Worm (Caenorhabditis elegans): Measurements from ENCODE around the gene ptp-8.
"Not testable (repeated sequence)": the region's sequence is repeated elsewhere in the genome, so short reads cannot be mapped to it uniquely, and the experiment has no call there.

Gene ptp-8

ce11 chrIV:7344020-7344419 lies 37.8 kb upstream of the ptp-8 start:
- TF ChIP-seq lin-13 (tag; optimal IDR thresholded peaks at IDR 0.05) (no peak), snpc-4 (tag; optimal IDR thresholded peaks at IDR 0.05) (no peak), flh-1 (GFP tag; optimal IDR thresholded peaks at IDR 0.05) (no peak), ceh-39 (tag; optimal IDR thresholded peaks at IDR 0.05) (no peak), cnd-1 (tag; optimal IDR thresholded peaks at IDR 0.05) (no peak), ceh-83 (GFP tag; optimal IDR thresholded peaks at IDR 0.05) (no peak), sem-2 (GFP tag; optimal IDR thresholded peaks at IDR 0.05) (no peak), mls-2 (tag; optimal IDR thresholded peaks at IDR 0.05) (no peak), M03D4.4 (tag; optimal IDR thresholded peaks at IDR 0.05) (no peak), mab-5 (tag; optimal IDR thresholded peaks at IDR 0.05) (no peak), lsy-2 (tag; optimal IDR thresholded peaks at IDR 0.05) (no peak), ham-2 (GFP tag; optimal IDR thresholded peaks at IDR 0.05) (no peak)

ce11 chrIV:7346751-7347150 lies 35.1 kb upstream of the ptp-8 start, which contains the start of gene daf-42:
Gene daf-42 (minus strand): TSS chrIV:7346851.
- no peak for TF ChIP-seq M03D4.4 (tag; optimal IDR thresholded peaks at IDR 0.05)
- TF ChIP-seq sptf-1 (tag; optimal IDR thresholded peaks at IDR 0.05) = no peak
- no peak for TF ChIP-seq nhr-237 (tag; optimal IDR thresholded peaks at IDR 0.05)
- no peak for TF ChIP-seq ceh-39 (tag; optimal IDR thresholded peaks at IDR 0.05)
- TF ChIP-seq nhr-76 (tag; optimal IDR thresholded peaks at IDR 0.05) = no peak
- no peak for TF ChIP-seq cnd-1 (tag; optimal IDR thresholded peaks at IDR 0.05)
- no peak for TF ChIP-seq mls-2 (tag; optimal IDR thresholded peaks at IDR 0.05)

ce11 chrIV:7365011-7365410 lies 16.8 kb upstream of the ptp-8 start, which contains the start of gene Y40C5A.4:
Gene Y40C5A.4 (minus strand): TSS chrIV:7365111.
- not testable (repeated sequence) for TF ChIP-seq M03D4.4, nhr-28, pha-4 (tag; optimal IDR thresholded peaks at IDR 0.05)

- not testable (repeated sequence) for TF ChIP-seq hlh-1, mep-1, M03D4.4 (tag; optimal IDR thresholded peaks at IDR 0.05)
These were observed 7.0 kb upstream of the ptp-8 start, which contains the start of gene T12B3.3 for ce11 chrIV:7374847-7375246. Gene T12B3.3 (plus strand): TSS chrIV:7375147.

- TF ChIP-seq zip-8 (tag; optimal IDR thresholded peaks at IDR 0.05) (no peak), nhr-76 (tag; optimal IDR thresholded peaks at IDR 0.05) (no peak), cnd-1 (tag; optimal IDR thresholded peaks at IDR 0.05) (no peak), lin-32 (GFP tag; optimal IDR thresholded peaks at IDR 0.05) (no peak), ceh-39 (tag; optimal IDR thresholded peaks at IDR 0.05) (no peak)
These were observed 5.3 kb upstream of the ptp-8 start, which contains the start of gene T12B3.2 for ce11 chrIV:7376511-7376910. Gene T12B3.2 (plus strand): TSS chrIV:7376811.

- TF ChIP-seq zip-8 (tag; optimal IDR thresholded peaks at IDR 0.05) (no peak), nhr-237 (tag; optimal IDR thresholded peaks at IDR 0.05) (peak; percentile 41), mls-2 (tag; optimal IDR thresholded peaks at IDR 0.05) (peak; percentile 76), pha-4 (tag; optimal IDR thresholded peaks at IDR 0.05) (peak; percentile 53), nhr-28 (tag; optimal IDR thresholded peaks at IDR 0.05) (no peak), lin-13 (tag; optimal IDR thresholded peaks at IDR 0.05) (peak; percentile 21), M03D4.4 (tag; optimal IDR thresholded peaks at IDR 0.05) (no peak), sptf-1 (tag; optimal IDR thresholded peaks at IDR 0.05) (peak; percentile 41), ham-2 (GFP tag; optimal IDR thresholded peaks at IDR 0.05) (peak; percentile 60), nhr-12 (tag; optimal IDR thresholded peaks at IDR 0.05) (no peak), nhr-2 (tag; optimal IDR thresholded peaks at IDR 0.05) (no peak), unc-120 (tag; optimal IDR thresholded peaks at IDR 0.05; ENCODE audit: poor library complexity, severe bottlenecking) (peak; percentile 61), ceh-39 (tag; optimal IDR thresholded peaks at IDR 0.05) (no peak), ces-1 (GFP tag; optimal IDR thresholded peaks at IDR 0.05) (peak; percentile 83), unc-62 (GFP tag; optimal IDR thresholded peaks at IDR 0.05) (peak; percentile 90), mep-1 (tag; optimal IDR thresholded peaks at IDR 0.05) (peak; percentile 33), drap-1 (GFP tag; optimal IDR thresholded peaks at IDR 0.05) (peak; percentile 34)
These were observed 5.1 kb downstream of the ptp-8 start for ce11 chrIV:7386835-7387551.

All from whole organism, mixed stage, embryonic.